Fruit fly (Drosophila melanogaster): Measurements from ENCODE around the gene Edg84A.

The Edg84A gene

DNA sequence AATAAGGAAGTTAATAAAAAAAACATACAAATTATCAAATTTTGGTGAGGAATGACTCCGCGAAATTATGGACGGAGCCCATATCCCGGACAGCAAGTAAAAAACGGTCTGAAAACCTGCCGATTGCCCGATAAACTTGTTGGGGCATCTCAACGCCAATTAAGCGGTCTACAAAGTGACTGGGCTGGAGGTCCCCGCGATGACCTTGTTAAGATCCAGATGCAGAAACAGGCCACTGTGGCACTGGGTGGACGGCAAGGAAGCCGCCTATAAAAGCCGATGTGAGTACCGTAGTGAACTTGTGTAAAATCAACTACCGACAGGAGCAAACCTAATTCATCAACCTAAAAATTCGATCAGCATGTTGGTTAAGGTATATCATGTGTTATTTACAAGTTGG, at the start of gene Edg84A:
TSS of gene Edg84A (plus strand) at position 301 of the 400 bp plus-strand sequence.
- TF ChIP-seq noc (tag; optimal IDR thresholded peaks at IDR 0.05): no peak

DNA sequence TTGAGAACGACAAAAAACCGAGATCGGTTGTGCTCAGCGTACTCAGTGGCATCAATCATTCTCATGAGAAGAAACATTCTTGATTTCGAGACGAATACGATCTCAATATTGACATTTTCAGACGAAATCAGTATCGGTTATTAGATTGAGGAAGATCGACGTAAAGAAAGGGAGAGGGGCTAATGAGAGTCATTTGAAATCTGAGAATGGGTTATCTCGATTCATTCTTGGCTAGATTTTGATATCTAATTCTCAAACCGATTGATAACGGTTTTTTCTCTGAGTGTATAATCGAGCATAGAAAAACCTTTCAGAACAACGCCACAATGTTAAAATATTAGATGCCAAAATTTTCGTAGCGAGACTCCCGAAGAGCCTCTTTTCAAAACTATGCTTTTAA, 43.3 kb upstream of the Edg84A start, which contains the start of gene CG31286:
TSS of gene CG31286 (plus strand) at position 301 of the 400 bp plus-strand sequence.
- no peak for TF ChIP-seq noc (tag; optimal IDR thresholded peaks at IDR 0.05)

DNA sequence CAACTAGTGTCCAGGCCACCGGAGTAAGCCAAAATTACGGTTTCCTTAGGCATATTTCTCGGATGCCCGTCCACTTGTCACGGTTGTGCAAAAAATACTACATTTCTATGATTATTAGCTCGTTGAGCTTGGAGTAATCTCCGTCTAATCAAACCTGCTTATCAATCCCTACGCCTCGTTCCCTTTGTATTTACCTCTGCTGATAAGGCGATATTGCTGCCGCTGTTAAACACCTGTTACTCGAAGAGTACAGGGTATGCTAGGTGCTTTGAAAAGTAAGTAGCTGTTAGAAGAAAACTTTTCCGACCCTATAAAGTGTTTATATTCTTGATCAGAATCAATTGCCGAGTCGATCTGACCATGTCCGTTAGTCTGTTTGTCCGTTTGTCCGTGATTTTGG, 39.9 kb upstream of the Edg84A start, which contains the start of gene Ass:
TSS of gene Ass (minus strand) at position 101 of the 400 bp plus-strand sequence.
- TF ChIP-seq noc (tag; optimal IDR thresholded peaks at IDR 0.05): no peak

DNA sequence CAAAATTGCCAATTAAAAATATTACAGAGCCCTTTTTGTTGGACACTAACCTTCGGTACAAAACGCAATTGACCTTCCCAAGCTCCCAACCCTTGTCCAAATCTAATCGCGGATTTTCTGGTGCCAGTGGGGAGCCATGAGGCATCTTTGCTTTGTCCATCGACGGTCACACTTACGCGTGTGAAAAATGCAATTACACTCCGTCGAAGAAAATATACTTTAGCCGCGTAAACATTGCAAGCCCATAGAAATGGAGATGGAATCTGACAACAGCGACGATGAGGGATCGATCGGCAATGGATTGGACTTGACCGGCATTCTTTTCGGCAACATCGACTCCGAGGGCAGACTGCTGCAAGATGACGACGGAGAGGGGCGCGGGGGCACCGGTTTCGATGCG, 37.5 kb upstream of the Edg84A start, which contains the start of gene Taf1:
TSS of gene Taf1 (plus strand) at position 150 of the 400 bp plus-strand sequence.
- TF ChIP-seq noc (tag; optimal IDR thresholded peaks at IDR 0.05): no peak

DNA sequence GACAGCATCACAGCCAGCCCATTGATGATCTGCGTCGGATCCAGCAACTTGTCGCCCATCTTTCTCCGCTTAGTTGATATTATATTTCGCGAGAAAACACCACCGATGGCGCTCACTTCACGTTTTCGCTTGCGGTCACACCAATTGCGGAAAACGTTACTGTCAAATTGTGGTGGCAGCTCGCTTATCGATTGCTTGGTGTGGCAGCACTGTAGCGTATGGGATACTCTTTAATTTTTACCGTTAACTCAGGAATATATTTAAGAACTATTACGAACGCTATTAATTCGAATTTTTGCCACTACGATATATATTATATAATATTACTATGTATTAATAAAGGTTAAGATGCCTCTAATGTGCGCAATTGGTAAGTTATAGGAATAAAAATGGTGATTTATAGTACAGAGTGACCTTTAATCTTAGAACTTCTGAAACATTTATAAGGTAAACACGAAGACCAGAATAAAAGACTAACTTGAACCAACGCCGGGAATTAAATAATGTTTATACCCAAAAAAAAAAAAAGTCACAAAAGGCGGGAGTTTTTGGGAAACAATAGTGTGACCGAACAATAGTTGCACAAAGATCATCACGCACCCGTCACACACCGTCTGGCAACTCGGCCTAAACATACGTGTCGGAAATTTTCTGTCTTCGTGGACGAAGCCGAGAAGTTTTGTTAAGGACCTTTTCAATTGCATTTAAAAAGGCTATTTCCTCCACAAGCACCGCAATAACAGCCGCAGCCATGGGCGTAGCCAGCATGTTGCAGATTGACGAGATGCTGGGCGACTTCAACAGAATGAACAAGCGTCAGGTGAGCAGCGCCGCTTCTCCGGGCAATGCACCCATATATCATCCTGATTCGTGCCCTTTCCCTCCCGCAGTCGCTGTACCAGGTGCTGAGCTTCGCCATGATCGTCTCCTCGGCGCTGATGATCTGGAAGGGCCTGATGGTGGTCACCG, 26.7 kb upstream of the Edg84A start, which contains the start of the genes CG1307 and twr:
TSS of gene CG1307 (minus strand) at position 165 of the 969 bp plus-strand sequence.
TSS of gene twr (plus strand) at position 605 of the 969 bp plus-strand sequence.
- TF ChIP-seq noc (tag; optimal IDR thresholded peaks at IDR 0.05): no peak

DNA sequence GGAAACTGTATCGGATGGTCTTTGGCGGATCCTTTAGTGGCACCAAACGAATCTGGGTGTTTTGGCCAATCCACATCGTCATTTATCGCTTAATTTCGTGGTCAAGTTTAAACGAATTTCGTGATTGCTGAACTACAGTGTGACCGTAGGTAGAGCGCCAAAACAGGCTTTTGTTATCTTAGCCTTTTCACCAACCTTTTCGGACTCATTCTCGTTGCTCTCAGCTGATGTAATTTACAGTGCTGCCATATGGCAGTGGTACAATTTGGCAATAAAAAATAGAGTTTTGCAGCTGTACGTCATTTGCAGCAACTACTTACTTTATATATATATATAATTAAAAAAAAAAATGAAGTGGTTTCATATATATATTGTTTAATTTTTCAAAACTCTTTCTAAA, 24.3 kb upstream of the Edg84A start, which contains the start of gene agt:
TSS of gene agt (minus strand) at position 160 of the 400 bp plus-strand sequence.
- no peak for TF ChIP-seq noc (tag; optimal IDR thresholded peaks at IDR 0.05)

DNA sequence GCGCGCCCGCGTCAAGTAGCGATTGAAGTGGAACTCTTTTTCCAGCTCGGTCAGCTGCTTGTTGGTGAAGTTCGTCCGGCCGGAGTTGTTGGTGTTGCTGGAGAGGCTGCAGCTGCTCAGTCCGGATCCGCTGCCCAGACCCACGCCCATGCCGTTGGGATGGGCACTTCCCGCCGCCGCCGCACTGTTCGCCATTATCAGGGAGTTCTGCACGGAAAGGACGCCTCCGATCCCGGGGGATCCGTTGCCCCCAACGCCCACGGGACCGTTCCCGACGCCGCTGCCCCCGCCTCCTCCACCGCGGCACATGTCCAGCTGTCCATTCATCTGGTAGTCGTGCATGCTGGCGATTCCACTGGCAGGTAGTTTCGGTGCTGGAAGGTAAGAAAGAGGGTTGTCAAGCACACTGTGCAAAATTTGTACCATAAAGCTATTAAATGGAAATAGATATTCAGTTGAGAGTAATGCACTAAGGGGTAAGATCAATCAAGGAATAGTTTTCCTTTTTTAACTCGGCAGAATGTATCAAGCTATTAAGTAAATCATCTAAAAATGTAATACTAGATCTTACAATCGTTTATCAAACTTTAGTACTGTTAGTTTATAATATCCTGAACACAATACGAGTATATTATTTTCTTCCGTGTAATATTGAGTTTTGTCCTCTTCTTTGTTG, 21.5 kb upstream of the Edg84A start:
- TF ChIP-seq noc (tag; optimal IDR thresholded peaks at IDR 0.05): no peak

DNA sequence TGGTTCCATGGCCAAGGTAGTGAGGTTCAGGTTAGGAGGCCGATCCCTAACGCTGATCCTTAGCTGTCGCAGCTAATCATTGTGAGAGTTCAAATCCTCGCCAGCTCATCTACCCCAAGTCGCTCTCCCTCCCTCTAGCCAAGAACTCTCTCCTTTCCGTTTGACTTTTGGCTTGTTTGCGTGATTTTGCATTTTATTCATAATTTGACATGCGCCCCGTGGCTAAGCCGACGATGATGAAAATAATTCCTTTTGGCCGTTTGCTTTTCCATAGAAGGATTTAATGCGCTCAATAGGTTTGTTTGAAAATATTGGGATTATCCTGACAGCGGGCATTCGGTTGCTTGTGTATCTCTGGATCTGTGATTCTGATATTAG, 21.0 kb upstream of the Edg84A start:
- no peak for TF ChIP-seq noc (tag; optimal IDR thresholded peaks at IDR 0.05)

DNA sequence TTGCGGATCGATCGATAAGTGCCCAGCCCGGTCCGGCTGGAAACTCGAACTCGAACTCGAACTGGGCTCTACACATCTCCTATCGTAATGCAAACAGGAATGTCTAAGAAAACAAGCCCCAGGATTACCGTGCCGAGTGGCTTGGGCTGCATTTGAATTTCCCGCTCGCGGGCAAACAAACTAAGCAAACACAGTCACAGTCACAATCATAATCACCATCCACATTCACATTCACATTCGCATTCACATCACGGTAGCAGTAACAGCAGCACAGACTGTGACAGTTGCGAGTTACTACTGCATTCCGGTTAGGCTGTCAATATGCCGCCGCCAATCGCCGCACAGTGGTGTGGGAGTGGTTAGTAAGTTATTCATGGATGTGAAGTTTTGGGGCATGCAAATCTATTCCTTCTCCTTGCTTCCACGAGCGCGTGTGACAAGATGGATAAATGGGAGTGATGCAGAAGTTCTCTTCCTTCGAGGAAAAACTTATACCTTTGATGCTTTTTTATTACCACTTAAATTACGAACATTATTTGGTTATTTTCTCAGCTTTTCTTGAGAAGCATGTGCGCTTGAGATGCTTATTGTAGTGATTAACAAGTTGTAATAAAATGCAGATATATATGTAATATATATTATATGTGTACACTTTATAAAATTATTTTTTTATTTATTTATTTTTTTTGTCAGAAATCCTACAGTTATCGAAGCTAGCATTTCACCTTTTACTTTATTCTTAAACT, 19.7 kb upstream of the Edg84A start:
- TF ChIP-seq noc (tag; optimal IDR thresholded peaks at IDR 0.05): no peak

DNA sequence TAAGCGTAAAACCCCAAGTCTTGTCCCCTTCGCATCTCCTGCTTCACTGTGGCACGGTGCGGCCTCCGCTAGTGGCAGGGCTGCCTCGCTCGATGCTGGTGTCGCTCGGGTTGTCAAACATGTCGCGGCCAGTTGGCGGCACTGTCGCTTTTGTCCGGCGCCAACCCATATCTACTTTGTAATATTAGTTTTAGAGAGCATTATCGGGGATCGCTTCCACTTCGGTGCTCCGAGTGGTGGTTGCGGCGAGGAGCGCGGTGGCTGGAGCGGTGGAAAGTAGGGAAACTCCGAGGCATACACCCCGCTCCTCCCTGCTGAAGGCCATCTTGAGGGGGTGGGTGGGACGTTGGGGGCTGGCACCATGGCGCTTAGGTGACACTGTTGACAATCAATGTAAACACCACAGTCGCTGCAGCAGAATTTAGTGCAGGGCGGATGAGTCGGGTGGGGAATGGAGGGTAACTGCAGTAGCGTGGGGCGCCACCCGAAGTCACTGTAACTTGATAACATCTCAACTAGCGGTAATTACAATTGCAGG, 19.1 kb upstream of the Edg84A start:
- TF ChIP-seq noc (tag; optimal IDR thresholded peaks at IDR 0.05): no peak

DNA sequence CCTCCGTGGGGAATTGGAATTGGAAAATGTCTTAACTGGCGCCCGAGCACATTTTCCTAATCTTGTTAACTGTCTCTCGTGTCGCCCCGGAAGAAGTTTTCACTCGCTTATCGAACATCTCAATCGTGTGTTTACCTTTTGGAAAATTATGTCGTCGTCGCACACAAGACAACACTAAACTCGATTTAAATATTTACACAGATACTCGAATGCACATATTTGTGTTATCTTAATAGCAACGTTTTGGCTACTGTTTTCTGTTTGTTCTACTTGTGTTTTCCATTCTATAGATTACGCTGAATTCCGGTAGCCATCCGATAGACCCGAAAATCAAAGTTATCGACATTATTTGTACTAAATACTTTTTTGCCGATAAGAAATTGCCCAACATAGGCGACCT, 17.0 kb upstream of the Edg84A start:
- no peak for TF ChIP-seq noc (tag; optimal IDR thresholded peaks at IDR 0.05)

DNA sequence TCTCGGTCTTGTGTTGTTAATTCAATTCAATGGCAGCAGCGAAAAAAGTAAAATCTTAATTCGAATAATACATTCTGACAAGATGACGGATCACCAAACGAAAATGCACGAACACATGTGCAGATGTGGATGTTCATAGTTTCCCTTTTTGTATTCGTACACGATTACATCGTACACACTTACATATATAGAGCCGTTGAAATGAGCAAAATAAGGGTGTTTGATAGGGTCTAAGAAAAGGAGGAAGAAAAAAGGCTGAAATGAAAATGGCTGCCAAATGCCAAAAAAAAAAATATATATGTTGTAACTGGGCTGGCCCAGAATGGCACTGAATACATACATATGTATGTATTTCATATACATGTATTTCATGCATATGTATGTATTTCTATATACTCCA, 16.0 kb upstream of the Edg84A start:
- no peak for TF ChIP-seq noc (tag; optimal IDR thresholded peaks at IDR 0.05)

DNA sequence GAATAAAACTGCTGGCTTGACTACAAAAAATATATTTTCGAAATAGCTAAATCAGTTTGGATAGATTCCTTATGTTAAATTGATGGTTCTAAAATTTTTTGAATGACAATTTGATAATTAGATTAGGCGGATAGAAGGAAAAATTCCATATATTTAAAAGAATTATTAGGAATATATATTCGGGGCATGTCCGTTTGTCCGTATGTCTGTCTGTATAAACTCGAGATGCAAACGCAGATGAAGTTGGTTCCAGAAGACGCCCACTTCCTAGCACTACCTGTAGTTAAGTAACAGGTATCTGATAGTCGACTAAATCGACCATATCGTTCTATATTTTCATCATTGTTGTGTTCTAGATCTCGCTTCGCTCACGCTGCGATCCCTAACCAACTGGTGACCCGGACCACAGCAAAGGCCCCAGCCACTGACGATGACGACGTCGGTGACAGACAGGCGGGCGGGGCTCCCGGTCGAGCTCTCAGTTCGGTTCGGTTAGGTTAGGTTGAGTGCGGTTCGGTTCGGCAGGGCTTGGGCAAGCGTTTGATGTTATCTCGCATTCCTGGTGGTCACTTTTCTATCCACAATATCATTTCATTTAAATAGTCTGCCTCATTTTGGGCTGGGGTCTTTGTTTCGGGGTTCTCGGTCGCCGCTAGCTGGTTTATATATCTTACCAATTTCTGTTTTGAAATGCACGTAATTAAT, 11.8 kb upstream of the Edg84A start:
- no peak for TF ChIP-seq noc (tag; optimal IDR thresholded peaks at IDR 0.05)

DNA sequence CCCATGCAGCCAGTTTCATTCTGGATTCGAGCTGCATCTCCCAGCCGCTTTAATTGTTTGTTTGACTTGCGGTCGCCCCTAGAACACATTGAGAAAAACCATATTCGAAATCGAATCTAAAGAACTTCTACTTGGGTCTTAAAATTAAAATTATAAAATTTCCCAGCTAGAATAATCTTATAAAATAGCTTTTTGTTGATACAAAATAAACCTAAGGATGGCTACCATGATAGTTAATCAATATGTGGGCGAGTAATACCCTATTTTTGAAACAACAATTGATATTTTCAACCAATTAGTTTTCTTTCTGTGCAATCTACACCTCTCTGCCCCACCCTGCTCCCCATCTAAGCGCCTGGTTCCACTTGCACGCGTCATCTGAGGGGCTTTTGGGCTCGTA, 9.7 kb upstream of the Edg84A start:
- no peak for TF ChIP-seq noc (tag; optimal IDR thresholded peaks at IDR 0.05)

DNA sequence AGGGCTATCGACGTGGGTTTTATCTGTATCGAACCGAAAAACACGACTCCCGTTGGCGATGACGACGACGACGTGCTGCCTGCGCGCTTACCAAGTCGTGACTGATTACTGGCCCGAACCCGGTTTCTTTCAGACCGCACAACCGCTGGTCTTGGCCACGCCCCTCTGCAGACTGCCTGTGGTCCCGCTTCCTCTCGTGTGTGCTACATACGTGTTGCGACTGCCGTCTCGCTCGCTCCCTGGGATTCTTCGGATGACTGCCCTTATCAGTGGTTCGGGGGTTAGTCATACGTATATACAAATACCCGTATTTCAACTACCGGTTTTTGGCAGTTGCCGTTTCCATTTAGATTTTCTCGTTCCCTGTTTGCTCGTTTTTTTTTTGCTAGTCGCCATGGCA, 5.8 kb upstream of the Edg84A start, which contains the start of gene lab:
TSS of gene lab (minus strand) at position 111 of the 400 bp plus-strand sequence.
- TF ChIP-seq noc (tag; optimal IDR thresholded peaks at IDR 0.05): no peak
